Worm (Caenorhabditis elegans) whole organism, L3 larva: Measurements from ENCODE around the gene K10D11.5.

Experiments used
- nhr-28 ChIP-seq: fragments of 150-350 bp; optimal IDR thresholded peaks from 2 replicates; lab custom pipeline; 2014; ENCODE audit warnings: missing biosample characterization, missing genetic modification characterization
- unc-39 ChIP-seq: sonication (generic microtip); optimal IDR thresholded peaks from 4 replicates; lab custom pipeline; 2017; ENCODE audit warnings: missing biosample characterization, missing genetic modification characterization

DNA sequence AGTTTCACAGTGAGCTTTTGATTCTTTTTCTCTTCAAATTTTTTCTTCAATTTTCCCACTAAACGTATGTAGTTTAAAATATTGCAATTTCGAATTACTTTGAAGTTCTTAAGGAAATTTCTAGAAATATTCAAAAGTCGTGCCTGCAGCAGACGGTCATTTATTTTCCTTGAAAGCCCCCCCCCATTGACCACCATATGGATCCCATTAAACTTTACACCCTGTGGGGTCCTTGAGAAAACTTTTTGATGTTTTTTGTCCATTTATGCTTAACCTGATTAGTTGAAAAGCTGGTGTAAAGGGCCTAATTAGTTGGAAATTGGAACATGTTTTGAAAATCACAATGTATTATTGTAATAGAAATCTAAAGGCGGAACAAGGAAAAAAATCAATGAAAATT is 17.9 kb upstream of the K10D11.5 start:
- TF ChIP-seq nhr-28 (tag; lab: Kevin White, UChicago): no peak
- no peak for TF ChIP-seq unc-39 (tag; lab: Kevin White, UChicago)
